Fruit fly (Drosophila melanogaster): ENCODE results near the gene Cpr97Eb.

- no peak for TF ChIP-seq toe (GFP tag; optimal IDR thresholded peaks at IDR 0.05)
- TF ChIP-seq Mnt (GFP tag; optimal IDR thresholded peaks at IDR 0.05): no peak
Measured at dm6 chr3R:27040044-27040443, 50.9 kb downstream of the Cpr97Eb start.
